Worm (Caenorhabditis elegans) whole organism, young adult: ENCODE data around the gene B0024.11.
A peak's percentile ranks its signal among the peaks of the same experiment; 100 is the strongest.

Experiments used
- B0019.2 ChIP-seq: fragments of 200-800 bp; sonication (Bioruptor generic); conservative IDR thresholded peaks from 2 replicates; pipeline ENCODE4 v1.3.6; 2022; ENCODE audit warnings: missing genetic modification reagents, missing genetic modification characterization, missing compliant biosample characterization
- B0261.1 ChIP-seq: sonication (generic microtip); optimal IDR thresholded peaks from 2 replicates; lab custom pipeline; 2016; ENCODE audit warnings: mild to moderate bottlenecking, missing genetic modification characterization, moderate library complexity, missing compliant biosample characterization
- C06A6.2 ChIP-seq: fragments of 200-800 bp; sonication (Bioruptor generic); conservative IDR thresholded peaks from 2 replicates; pipeline ENCODE4 v1.3.6; 2022; ENCODE audit warnings: missing genetic modification characterization, missing compliant biosample characterization
- D2030.7 ChIP-seq: fragments of 200-800 bp; sonication (Bioruptor generic); IDR thresholded peaks from 2 replicates; pipeline ENCODE4 v1.3.6; 2022; ENCODE audit warnings: missing genetic modification reagents, missing genetic modification characterization, missing compliant biosample characterization
- F39B2.1 ChIP-seq: fragments of 200-800 bp; sonication (Bioruptor generic); IDR thresholded peaks from 2 replicates; pipeline ENCODE4 v1.3.6; 2022; ENCODE audit warnings: missing genetic modification reagents, missing genetic modification characterization, missing compliant biosample characterization
- K11D2.4 ChIP-seq: fragments of 200-800 bp; sonication (Bioruptor generic); IDR thresholded peaks from 2 replicates; pipeline ENCODE4 v1.3.6; 2022; ENCODE audit warnings: missing genetic modification reagents, missing genetic modification characterization, missing compliant biosample characterization
- K12H6.12 ChIP-seq: fragments of 200-800 bp; sonication (Bioruptor generic); optimal IDR thresholded peaks from 2 replicates; lab custom pipeline; 2018; ENCODE audit warnings: mild to moderate bottlenecking, missing genetic modification characterization, missing compliant biosample characterization
- Y53F4B.3 ChIP-seq: fragments of 200-800 bp; sonication (Bioruptor generic); IDR thresholded peaks from 2 replicates; pipeline ENCODE4 v1.3.6; 2022; ENCODE audit warnings: missing genetic modification reagents, missing genetic modification characterization, missing compliant biosample characterization
- akir-1 ChIP-seq: fragments of 200-800 bp; sonication (Bioruptor generic); optimal IDR thresholded peaks from 2 replicates; lab custom pipeline; 2018; ENCODE audit warnings: mild to moderate bottlenecking, missing genetic modification characterization, moderate library complexity, missing compliant biosample characterization
- athp-1 ChIP-seq: sonication (generic microtip); optimal IDR thresholded peaks from 2 replicates; lab custom pipeline; 2017; ENCODE audit warnings: mild to moderate bottlenecking, missing genetic modification characterization, missing compliant biosample characterization
- cebp-1 ChIP-seq, 2 experiments: fragments of 200-800 bp in 1 of 2; sonication (Bioruptor generic) in 1 of 2; sonication (generic microtip) in 1 of 2; IDR thresholded peaks in 1 of 2; optimal IDR thresholded peaks in 1 of 2; 2 replicates each; pipeline versions ENCODE4 v1.3.6 to Lab custom; 2017 to 2022; ENCODE audit warnings: missing compliant biosample characterization in 2 of 2, missing genetic modification characterization in 2 of 2, mild to moderate bottlenecking in 1 of 2, missing genetic modification reagents in 1 of 2, moderate library complexity in 1 of 2
- ceh-79 ChIP-seq: sonication (generic microtip); optimal IDR thresholded peaks from 2 replicates; lab custom pipeline; 2017; ENCODE audit warnings: mild to moderate bottlenecking, missing genetic modification characterization, missing compliant biosample characterization
- chd-7 ChIP-seq: sonication (generic microtip); optimal IDR thresholded peaks from 2 replicates; lab custom pipeline; 2016; ENCODE audit warnings: mild to moderate bottlenecking, missing genetic modification characterization, moderate library complexity, missing compliant biosample characterization
- egl-44 ChIP-seq: fragments of 200-800 bp; sonication (Bioruptor generic); IDR thresholded peaks from 2 replicates; pipeline ENCODE4 v1.3.6; 2022; ENCODE audit warnings: missing genetic modification reagents, missing genetic modification characterization, missing compliant biosample characterization
- hsf-1 ChIP-seq: fragments of 200-800 bp; sonication (Bioruptor generic); IDR thresholded peaks from 2 replicates; pipeline ENCODE4 v1.3.6; 2022; ENCODE audit warnings: missing genetic modification reagents, missing genetic modification characterization, missing compliant biosample characterization
- lin-26 ChIP-seq: fragments of 200-800 bp; sonication (Bioruptor generic); IDR thresholded peaks from 2 replicates; pipeline ENCODE4 v1.3.6; 2022; ENCODE audit warnings: missing genetic modification reagents, missing genetic modification characterization, missing compliant biosample characterization
- madf-10 ChIP-seq: sonication (generic microtip); optimal IDR thresholded peaks from 2 replicates; lab custom pipeline; 2016; ENCODE audit warnings: mild to moderate bottlenecking, missing genetic modification characterization, missing compliant biosample characterization
- madf-6 ChIP-seq: fragments of 200-800 bp; sonication (Bioruptor generic); IDR thresholded peaks from 2 replicates; pipeline ENCODE4 v1.3.6; 2022; ENCODE audit warnings: missing genetic modification reagents, missing genetic modification characterization, missing compliant biosample characterization
- mes-4 ChIP-seq: sonication (generic microtip); optimal IDR thresholded peaks from 2 replicates; lab custom pipeline; 2016; ENCODE audit warnings: missing genotype, missing genetic modification characterization, missing compliant biosample characterization
- nfya-2 ChIP-seq: fragments of 200-800 bp; sonication (Bioruptor generic); IDR thresholded peaks from 2 replicates; pipeline ENCODE4 v1.3.6; 2022; ENCODE audit warnings: missing genetic modification reagents, missing genetic modification characterization, missing compliant biosample characterization
- nhr-179 ChIP-seq: sonication (generic microtip); optimal IDR thresholded peaks from 2 replicates; lab custom pipeline; 2016; ENCODE audit warnings: mild to moderate bottlenecking, missing genetic modification characterization, missing compliant biosample characterization
- nhr-27 ChIP-seq: fragments of 200-800 bp; sonication (Bioruptor generic); optimal IDR thresholded peaks from 2 replicates; lab custom pipeline; 2018; ENCODE audit warnings: mild to moderate bottlenecking, missing genetic modification characterization, moderate library complexity, missing compliant biosample characterization
- nhr-80 ChIP-seq: sonication (generic microtip); optimal IDR thresholded peaks from 2 replicates; lab custom pipeline; 2016; ENCODE audit warnings: missing genetic modification characterization, missing compliant biosample characterization
- pbrm-1 ChIP-seq: fragments of 200-800 bp; sonication (Bioruptor generic); IDR thresholded peaks from 2 replicates; pipeline ENCODE4 v1.3.6; 2022; ENCODE audit warnings: missing genetic modification reagents, missing genetic modification characterization, missing compliant biosample characterization
- snpc-3.4 ChIP-seq: sonication (generic microtip); optimal IDR thresholded peaks from 2 replicates; lab custom pipeline; 2017; ENCODE audit warnings: missing genetic modification characterization, mild to moderate bottlenecking, missing compliant biosample characterization, antibody characterized with exemption, moderate library complexity, missing genotype, missing genetic modification reagents
- xnd-1 ChIP-seq: sonication (generic microtip); optimal IDR thresholded peaks from 2 replicates; lab custom pipeline; 2016; ENCODE audit warnings: missing genotype, missing genetic modification reagents, missing genetic modification characterization, missing compliant biosample characterization
- zim-3 ChIP-seq: sonication (generic microtip); optimal IDR thresholded peaks from 2 replicates; lab custom pipeline; 2017; ENCODE audit warnings: mild to moderate bottlenecking, missing genetic modification characterization, moderate library complexity, missing compliant biosample characterization
- ztf-28 ChIP-seq: fragments of 200-800 bp; sonication (Bioruptor generic); IDR thresholded peaks from 2 replicates; pipeline ENCODE4 v1.3.6; 2022; ENCODE audit warnings: missing genetic modification reagents, missing genetic modification characterization, missing compliant biosample characterization

B0024.11 gene

ce11 chrV:10292819-10293357 lies 26.4 kb downstream of the B0024.11 start, which contains the start of gene col-149:
col-149 (minus strand) TSS chrV:10292869.
- TF ChIP-seq akir-1 (no peak), ztf-28 (GFP tag; lab: Robert Waterston, UW) (no peak), nfya-2 (GFP tag; lab: Robert Waterston, UW) (no peak), B0019.2 (GFP tag; lab: Robert Waterston, UW) (no peak), B0261.1 (tag; lab: Kevin White, UChicago) (no peak), nhr-80 (tag; lab: Kevin White, UChicago) (peak; percentile 32), C06A6.2 (GFP tag; lab: Robert Waterston, UW) (no peak), K11D2.4 (no peak), lin-26 (GFP tag; lab: Robert Waterston, UW) (no peak)

ce11 chrV:10291848-10292247 lies 27.5 kb downstream of the B0024.11 start:
- TF ChIP-seq egl-44 (GFP tag; lab: Robert Waterston, UW) = no peak

- TF ChIP-seq pbrm-1 (GFP tag; lab: Robert Waterston, UW) (no peak), madf-6 (GFP tag; lab: Robert Waterston, UW) (no peak), nhr-27 (tag; lab: Kevin White, UChicago) (no peak), B0261.1 (tag; lab: Kevin White, UChicago) (no peak), mes-4 (no peak), snpc-3.4 (tag; lab: Kevin White, UChicago) (no peak)
Observed at ce11 chrV:10289743-10290142, 29.6 kb downstream of the B0024.11 start, which contains the start of gene B0024.15. B0024.15 (plus strand) TSS chrV:10290043.

ce11 chrV:10287260-10287659 lies 32.1 kb downstream of the B0024.11 start, which contains the start of gene B0024.3:
B0024.3 (plus strand) TSS chrV:10287560.
- TF ChIP-seq K12H6.12 (tag; lab: Kevin White, UChicago) (no peak), D2030.7 (no peak), zim-3 (tag; lab: Kevin White, UChicago) (no peak), snpc-3.4 (tag; lab: Kevin White, UChicago) (no peak), hsf-1 (no peak)

- TF ChIP-seq chd-7 (no peak), xnd-1 (tag; lab: Kevin White, UChicago) (no peak), athp-1 (tag; lab: Kevin White, UChicago) (no peak), cebp-1 (GFP tag; IDR thresholded peaks at IDR 0.05; lab: Robert Waterston, UW) (no peak), cebp-1 (tag; optimal IDR thresholded peaks at IDR 0.05; lab: Kevin White, UChicago) (no peak), lin-26 (GFP tag; lab: Robert Waterston, UW) (no peak), madf-10 (tag; lab: Kevin White, UChicago) (no peak), F39B2.1 (no peak), hsf-1 (no peak), ceh-79 (tag; lab: Kevin White, UChicago) (no peak), nhr-179 (no peak)
Observed at ce11 chrV:10285853-10286252, 33.5 kb downstream of the B0024.11 start.

- TF ChIP-seq ceh-79 (tag; lab: Kevin White, UChicago) = no peak
- no peak for TF ChIP-seq Y53F4B.3 (GFP tag; lab: Robert Waterston, UW)
- no peak for TF ChIP-seq pbrm-1 (GFP tag; lab: Robert Waterston, UW)
Observed at ce11 chrV:10283444-10283843, 35.9 kb downstream of the B0024.11 start, which contains the start of gene lys-3. lys-3 (minus strand) TSS chrV:10283544.
